Fruit fly (Drosophila melanogaster): ENCODE data around the gene Mgat2.

Mgat2 gene

DNA sequence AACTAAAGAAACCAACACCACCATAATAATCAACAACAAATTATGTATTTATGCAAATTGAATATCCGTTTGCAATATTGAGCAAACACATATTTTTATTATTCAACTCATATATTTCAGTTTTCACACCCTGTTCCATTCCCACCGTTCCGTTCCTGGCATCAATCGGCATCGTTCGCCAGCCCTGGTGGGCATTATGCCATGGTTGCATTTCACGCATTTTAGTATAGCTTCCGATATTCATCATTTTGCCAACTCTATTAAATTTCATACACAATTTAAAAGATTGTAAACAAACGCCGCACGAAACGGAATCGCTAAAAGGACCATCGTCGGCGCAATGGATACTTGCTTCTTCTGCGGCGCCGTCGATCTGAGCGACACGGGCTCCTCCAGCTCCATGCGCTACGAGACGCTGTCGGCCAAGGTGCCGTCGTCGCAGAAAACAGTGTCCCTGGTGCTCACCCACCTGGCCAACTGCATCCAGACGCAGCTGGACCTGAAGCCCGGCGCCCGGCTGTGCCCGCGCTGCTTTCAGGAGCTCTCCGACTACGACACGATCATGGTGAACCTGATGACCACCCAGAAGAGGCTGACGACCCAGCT is 21.2 kb upstream of the Mgat2 start, which contains the start of gene Sry-delta (continued):
- TF ChIP-seq CG14667 (GFP tag; IDR thresholded peaks at IDR 0.05): peak; percentile 93
- TF ChIP-seq CG13424 (tag; optimal IDR thresholded peaks at IDR 0.05): peak; percentile 72
- no peak for TF ChIP-seq hth (optimal IDR thresholded peaks at IDR 0.05)
- 0 out of 4 replicates have a peak, but pooled peaks have one; percentile 22 for TF ChIP-seq chinmo (GFP tag; IDR thresholded peaks at IDR 0.05; ENCODE audit: partially characterized antibody)
- TF ChIP-seq org-1 (GFP tag; optimal IDR thresholded peaks at IDR 0.05): no peak
- no peak for TF ChIP-seq CG3407 (GFP tag; optimal IDR thresholded peaks at IDR 0.05)
- peak; percentile 87 for TF ChIP-seq CG6689 (GFP tag; IDR thresholded peaks at IDR 0.05)
- peak; percentile 47 for TF ChIP-seq Tbp (GFP tag; optimal IDR thresholded peaks at IDR 0.05)
- peak; percentile 78 for TF ChIP-seq Camta (GFP tag; optimal IDR thresholded peaks at IDR 0.05)
- TF ChIP-seq row (GFP tag; IDR thresholded peaks at IDR 0.05): peak; percentile 96
- TF ChIP-seq Atf6 (GFP tag; IDR thresholded peaks at IDR 0.05): peak; percentile 80
- TF ChIP-seq CG2199 (GFP tag; IDR thresholded peaks at IDR 0.05): peak; percentile 60; the same call in 1 of the 3 replicates
- TF ChIP-seq CG30403 (GFP tag; optimal IDR thresholded peaks at IDR 0.05): peak; percentile 90
- TF ChIP-seq CG4617 (GFP tag; optimal IDR thresholded peaks at IDR 0.05; ENCODE audit: borderline replicate concordance): peak; percentile 98
- no peak for TF ChIP-seq CG10565 (GFP tag; optimal IDR thresholded peaks at IDR 0.05)
- no peak for TF ChIP-seq CG11696 (GFP tag; IDR thresholded peaks at IDR 0.05)
- TF ChIP-seq Poxn (GFP tag; IDR thresholded peaks at IDR 0.05): peak; percentile 42; the same call in 1 of the 2 replicates
- TF ChIP-seq danr (GFP tag; IDR thresholded peaks at IDR 0.05): peak; percentile 44; the same call in 1 of the 2 replicates
- peak; percentile 53 for TF ChIP-seq CG18476 (GFP tag; optimal IDR thresholded peaks at IDR 0.05)
- peak; percentile 73 for TF ChIP-seq Bdp1 (GFP tag; optimal IDR thresholded peaks at IDR 0.05)
- peak; percentile 85 for TF ChIP-seq CG7786 (GFP tag; optimal IDR thresholded peaks at IDR 0.05)
- TF ChIP-seq CG17361 (GFP tag; IDR thresholded peaks at IDR 0.05): peak; percentile 71
- peak; percentile 40 for TF ChIP-seq CG6765 (GFP tag; optimal IDR thresholded peaks at IDR 0.05)
- TF ChIP-seq CG13296 (GFP tag; optimal IDR thresholded peaks at IDR 0.05): peak; percentile 58
- TF ChIP-seq Scr (GFP tag; IDR thresholded peaks at IDR 0.05; ENCODE audit: partially characterized antibody): peak; percentile 76
- TF ChIP-seq CG17912 (GFP tag; optimal IDR thresholded peaks at IDR 0.05): peak; percentile 85
- peak; percentile 84 for TF ChIP-seq CG11085 (GFP tag; IDR thresholded peaks at IDR 0.05)
- TF ChIP-seq Asciz (GFP tag; optimal IDR thresholded peaks at IDR 0.05): no peak
- TF ChIP-seq HLH54F (GFP tag; optimal IDR thresholded peaks at IDR 0.05): peak; percentile 90
- TF ChIP-seq CkIIα-i1 (GFP tag; IDR thresholded peaks at IDR 0.05): no peak
- no peak for TF ChIP-seq CG8359 (GFP tag; optimal IDR thresholded peaks at IDR 0.05; ENCODE audit: borderline replicate concordance)
- TF ChIP-seq D (optimal IDR thresholded peaks at IDR 0.05): no peak
- TF ChIP-seq D (GFP tag; optimal IDR thresholded peaks at IDR 0.05): peak; percentile 37
- peak; percentile 99 for TF ChIP-seq pfk (GFP tag; optimal IDR thresholded peaks at IDR 0.05)
- peak; percentile 65 for TF ChIP-seq CG4820 (GFP tag; optimal IDR thresholded peaks at IDR 0.05)
- no peak for TF ChIP-seq CG17568 (GFP tag; optimal IDR thresholded peaks at IDR 0.05)
- peak; percentile 99 for TF ChIP-seq CG1603 (tag; optimal IDR thresholded peaks at IDR 0.05)
- TF ChIP-seq fu2 (GFP tag; optimal IDR thresholded peaks at IDR 0.05): peak; percentile 81
- peak; percentile 74 for TF ChIP-seq cas (GFP tag; IDR thresholded peaks at IDR 0.05)
- TF ChIP-seq repo (GFP tag; optimal IDR thresholded peaks at IDR 0.05): peak; percentile 79
- peak; percentile 46 for TF ChIP-seq fd96Cb (tag; optimal IDR thresholded peaks at IDR 0.05)
- TF ChIP-seq GATAe (GFP tag; conservative IDR thresholded peaks at IDR 0.05): peak; percentile 22; the same call in 1 of the 2 replicates
- TF ChIP-seq ERR (GFP tag; optimal IDR thresholded peaks at IDR 0.05): peak; percentile 86
- TF ChIP-seq CG11695 (GFP tag; IDR thresholded peaks at IDR 0.05): peak; percentile 36; the same call in 1 of the 3 replicates
- no peak for TF ChIP-seq jing (GFP tag; optimal IDR thresholded peaks at IDR 0.05)
- peak; percentile 63 for TF ChIP-seq Nf-YC (tag; optimal IDR thresholded peaks at IDR 0.05)
- no peak for TF ChIP-seq CG12769 (tag; optimal IDR thresholded peaks at IDR 0.05)
- no peak for TF ChIP-seq h (optimal IDR thresholded peaks at IDR 0.05)
- TF ChIP-seq CG6654 (GFP tag; optimal IDR thresholded peaks at IDR 0.05): no peak
- TF ChIP-seq Nf-YA (GFP tag; IDR thresholded peaks at IDR 0.05): peak; percentile 62; the same call in 1 of the 2 replicates
- peak; percentile 74 for TF ChIP-seq CG11723 (GFP tag; optimal IDR thresholded peaks at IDR 0.05)

All from whole organism, embryonic.